Worm (Caenorhabditis elegans) whole organism, L1 larva: ENCODE data around the gene srh-11.

Experiments used
- C16A3.4 ChIP-seq: fragments of 150-350 bp; optimal IDR thresholded peaks from 2 replicates; lab custom pipeline; 2014; ENCODE audit warnings: missing biosample characterization, missing genetic modification characterization
- ama-1 ChIP-seq: fragments of 150-350 bp; optimal IDR thresholded peaks from 2 replicates; lab custom pipeline; 2014
- egl-27 ChIP-seq, 2 experiments: fragments of 150-350 bp in 1 of 2; sonication (generic microtip); optimal IDR thresholded peaks; 3 replicates each; lab custom pipeline; 2017 to 2018; ENCODE audit warnings: missing biosample characterization in 2 of 2, missing genetic modification characterization in 2 of 2, missing genetic modification reagents in 2 of 2
- lin-39 ChIP-seq: fragments of 150-350 bp; optimal IDR thresholded peaks from 2 replicates; lab custom pipeline; 2014; ENCODE audit warnings: missing biosample characterization, missing genetic modification reagents, missing genetic modification characterization
- nhr-76 ChIP-seq: sonication (generic microtip); optimal IDR thresholded peaks from 2 replicates; lab custom pipeline; 2017; ENCODE audit warnings: missing biosample characterization, missing genetic modification characterization
- nhr-84 ChIP-seq: sonication (generic microtip); optimal IDR thresholded peaks from 2 replicates; lab custom pipeline; 2017; ENCODE audit warnings: missing biosample characterization, missing genetic modification characterization
- unc-30 ChIP-seq: sonication (generic microtip); optimal IDR thresholded peaks from 2 replicates; lab custom pipeline; 2017; ENCODE audit warnings: missing biosample characterization, missing genetic modification characterization
- ztf-11 ChIP-seq, 2 experiments: sonication (generic microtip); optimal IDR thresholded peaks; 2 replicates each; lab custom pipeline; 2016 to 2017; ENCODE audit warnings: missing genetic modification characterization in 2 of 2, missing biosample characterization in 1 of 2, missing compliant biosample characterization in 1 of 2

- TF ChIP-seq egl-27 (tag; optimal IDR thresholded peaks at IDR 0.05; lab: Kevin White, UChicago): no peak
- TF ChIP-seq nhr-84 (tag; lab: Kevin White, UChicago): no peak
- no peak for TF ChIP-seq lin-39 (tag; lab: Kevin White, UChicago)
- TF ChIP-seq ztf-11 (tag; optimal IDR thresholded peaks at IDR 0.05; lab: Kevin White, UChicago): no peak
- TF ChIP-seq C16A3.4 (tag; lab: Kevin White, UChicago): no peak
- TF ChIP-seq ama-1: no peak
- TF ChIP-seq unc-30 (tag; lab: Kevin White, UChicago): no peak
- TF ChIP-seq nhr-76 (tag; lab: Kevin White, UChicago): no peak
Observed at ce11 chrX:8341675-8342074, 22.8 kb upstream of the srh-11 start, which contains the start of gene F55E10.1.
